Worm (Caenorhabditis elegans): ENCODE results near the gene str-10.

- TF ChIP-seq klf-2 (GFP tag; conservative IDR thresholded peaks at IDR 0.05), result no peak
- no peak for TF ChIP-seq T22C8.4 (GFP tag; IDR thresholded peaks at IDR 0.05)
- no peak for TF ChIP-seq ztf-29 (GFP tag; IDR thresholded peaks at IDR 0.05)
- TF ChIP-seq tab-1 (GFP tag; IDR thresholded peaks at IDR 0.05), result no peak
These were observed 1.8 kb downstream of the str-10 start, which contains the start of gene R03G8.1 for ce11 chrX:13084273-13084672.
